Worm (Caenorhabditis elegans): Measurements from ENCODE around the gene sec-61.B.

ce11 chrIV:2390251-2390672 is 1.8 kb upstream of the sec-61.B start:
- TF ChIP-seq tra-4 (tag; optimal IDR thresholded peaks at IDR 0.05) (no peak), ama-1 (optimal IDR thresholded peaks at IDR 0.05) (no peak), flt-1 (GFP tag; IDR thresholded peaks at IDR 0.05) (no peak), hnd-1 (tag; optimal IDR thresholded peaks at IDR 0.05) (no peak), B0310.2 (tag; optimal IDR thresholded peaks at IDR 0.05) (peak; percentile 15), scrt-1 (GFP tag; IDR thresholded peaks at IDR 0.05) (no peak), hmbx-1 (tag; optimal IDR thresholded peaks at IDR 0.05) (peak; percentile 14), tbx-11 (GFP tag; IDR thresholded peaks at IDR 0.05) (no peak), F13C5.2 (tag; optimal IDR thresholded peaks at IDR 0.05) (no peak), tbx-37 (GFP tag; conservative IDR thresholded peaks at IDR 0.05) (no peak), ceh-13 (GFP tag; optimal IDR thresholded peaks at IDR 0.05) (no peak), sea-1 (GFP tag; conservative IDR thresholded peaks at IDR 0.05) (no peak), ets-7 (tag; optimal IDR thresholded peaks at IDR 0.05) (no peak), ceh-36 (tag; optimal IDR thresholded peaks at IDR 0.05) (no peak)

Measured in whole organism, early embryonic.